Fruit fly (Drosophila melanogaster) Kc167 (cell line): ENCODE results near the gene mor.

Experiments used
- Sin3A ChIP-seq: fragments of >200 bp; optimal IDR thresholded peaks from 2 replicates; lab custom pipeline; 2018; ENCODE audit warnings: missing external identifiers
- h ChIP-seq: fragments of >200 bp; optimal IDR thresholded peaks from 3 replicates; lab custom pipeline; 2018; ENCODE audit warnings: missing external identifiers

dm6 chr3R:15933609-15934232 is 39.0 kb downstream of the mor start, which contains the start of the genes CG5478 and blp:
- no peak for TF ChIP-seq h (lab: Kevin White, UChicago)
- TF ChIP-seq Sin3A (lab: Kevin White, UChicago) = no peak
